Worm (Caenorhabditis elegans) whole organism, L3 larva: ENCODE results near the gene rexd-1.

Experiments
- ZK546.5 ChIP-seq: sonication (generic microtip); optimal IDR thresholded peaks from 2 replicates; lab custom pipeline; 2017; ENCODE audit warnings: missing biosample characterization, missing genetic modification characterization
- fos-1 ChIP-seq: fragments of 150-350 bp; optimal IDR thresholded peaks from 2 replicates; lab custom pipeline; 2014; ENCODE audit warnings: missing biosample characterization, missing genetic modification characterization
- lin-15B ChIP-seq: fragments of 150-350 bp; optimal IDR thresholded peaks from 2 replicates; lab custom pipeline; 2014; ENCODE audit warnings: missing biosample characterization, missing genetic modification characterization
- nhr-28 ChIP-seq: fragments of 150-350 bp; optimal IDR thresholded peaks from 2 replicates; lab custom pipeline; 2014; ENCODE audit warnings: missing biosample characterization, missing genetic modification characterization
- pha-4 ChIP-seq: fragments of 150-350 bp; optimal IDR thresholded peaks from 2 replicates; lab custom pipeline; 2014; ENCODE audit warnings: missing biosample characterization, missing genetic modification reagents, missing genetic modification characterization
- skn-1 ChIP-seq: fragments of 150-350 bp; optimal IDR thresholded peaks from 2 replicates; lab custom pipeline; 2014; ENCODE audit warnings: missing biosample characterization, missing genetic modification characterization
- snpc-4 ChIP-seq: fragments of 150-350 bp; optimal IDR thresholded peaks from 2 replicates; lab custom pipeline; 2014; ENCODE audit warnings: missing biosample characterization, missing genetic modification characterization

ce11 chrIII:1833984-1834563 lies at the start of gene rexd-1:
- no peak for TF ChIP-seq nhr-28
- no peak for TF ChIP-seq lin-15B
- TF ChIP-seq fos-1 (tag; lab: Kevin White, UChicago): no peak
- no peak for TF ChIP-seq snpc-4
- no peak for TF ChIP-seq skn-1 (tag; lab: Kevin White, UChicago)
- no peak for TF ChIP-seq ZK546.5 (tag; lab: Kevin White, UChicago)
- no peak for TF ChIP-seq pha-4
